Worm (Caenorhabditis elegans) whole organism, L2 larva: ENCODE measurements around the gene F54D11.4.

Experiments
- ZK546.5 ChIP-seq: sonication (generic microtip); optimal IDR thresholded peaks from 2 replicates; lab custom pipeline; 2017; ENCODE audit warnings: missing biosample characterization, missing genetic modification characterization
- ama-1 ChIP-seq: fragments of 150-350 bp; optimal IDR thresholded peaks from 2 replicates; lab custom pipeline; 2018; ENCODE audit warnings: inconsistent platforms
- egl-27 ChIP-seq: sonication (generic microtip); optimal IDR thresholded peaks from 3 replicates; lab custom pipeline; 2017; ENCODE audit warnings: missing biosample characterization, missing genetic modification reagents, missing genetic modification characterization
- fos-1 ChIP-seq: fragments of 150-350 bp; optimal IDR thresholded peaks from 2 replicates; lab custom pipeline; 2014; ENCODE audit warnings: missing biosample characterization, missing genetic modification characterization
- lin-39 ChIP-seq: fragments of 150-350 bp; optimal IDR thresholded peaks from 2 replicates; lab custom pipeline; 2014; ENCODE audit warnings: missing biosample characterization, missing genetic modification reagents, missing genetic modification characterization
- mdl-1 ChIP-seq, 2 experiments: fragments of 150-350 bp in 1 of 2; sonication (generic microtip) in 1 of 2; optimal IDR thresholded peaks; 2 replicates each; lab custom pipeline; 2017; ENCODE audit warnings: missing biosample characterization in 2 of 2, missing genetic modification characterization in 2 of 2
- nhr-77 ChIP-seq: fragments of 150-350 bp; optimal IDR thresholded peaks from 2 replicates; lab custom pipeline; 2014; ENCODE audit warnings: missing biosample characterization, missing genetic modification characterization
- snpc-4 ChIP-seq: fragments of 150-350 bp; optimal IDR thresholded peaks from 2 replicates; lab custom pipeline; 2014; ENCODE audit warnings: missing biosample characterization, missing genetic modification characterization
- unc-55 ChIP-seq: fragments of 150-350 bp; sonication (generic microtip); optimal IDR thresholded peaks from 3 replicates; lab custom pipeline; 2014; ENCODE audit warnings: missing biosample characterization, missing genetic modification reagents, missing genetic modification characterization
- unc-62 ChIP-seq: fragments of 150-350 bp; optimal IDR thresholded peaks from 2 replicates; lab custom pipeline; 2014; ENCODE audit warnings: missing biosample characterization, missing genetic modification reagents, missing genetic modification characterization

DNA sequence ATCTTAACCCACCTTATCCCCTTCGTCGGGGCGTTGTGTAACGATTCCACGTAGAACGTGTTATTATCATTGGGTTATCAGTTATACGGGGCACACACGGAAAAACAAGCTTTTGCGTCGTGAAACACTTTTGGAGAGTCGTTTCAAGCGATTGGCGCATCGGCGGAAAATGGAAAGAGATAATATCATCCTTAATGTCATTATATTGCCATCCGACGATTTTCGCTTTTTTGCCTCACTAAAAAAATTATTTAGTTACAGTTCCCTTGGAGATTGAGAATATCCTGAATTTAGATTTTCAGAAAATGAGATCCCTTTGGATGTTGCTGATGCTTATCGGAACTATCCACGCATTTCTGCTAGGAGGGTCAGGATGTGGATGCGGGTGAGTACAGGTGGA, 32.6 kb downstream of the F54D11.4 start, which contains the start of gene F41F3.8:
- TF ChIP-seq unc-62 (no peak), nhr-77 (tag; lab: Kevin White, UChicago) (no peak), mdl-1 (tag; optimal IDR thresholded peaks at IDR 0.05; lab: Kevin White, UChicago) (no peak), lin-39 (tag; lab: Kevin White, UChicago) (no peak), ZK546.5 (tag; lab: Kevin White, UChicago) (no peak), unc-55 (GFP tag; lab: Kevin White, UChicago) (no peak), snpc-4 (no peak), fos-1 (tag; lab: Kevin White, UChicago) (no peak), ama-1 (lab: Kevin White, UChicago) (no peak), egl-27 (tag; lab: Kevin White, UChicago) (no peak)
